Worm (Caenorhabditis elegans) whole organism, early embryonic: ENCODE data around the gene Y42A5A.5.

Experiments
- aly-1 ChIP-seq: sonication (generic microtip); optimal IDR thresholded peaks from 2 replicates; lab custom pipeline; 2016; ENCODE audit warnings: missing genetic modification characterization, missing compliant biosample characterization
- ama-1 ChIP-seq: fragments of 150-350 bp; optimal IDR thresholded peaks from 2 replicates; lab custom pipeline; 2014
- ceh-13 ChIP-seq: fragments of 200-800 bp; sonication (Bioruptor generic); optimal IDR thresholded peaks from 2 replicates; lab custom pipeline; 2018; ENCODE audit warnings: mild to moderate bottlenecking, missing genetic modification characterization, missing compliant biosample characterization
- ets-7 ChIP-seq: sonication (generic microtip); optimal IDR thresholded peaks from 2 replicates; lab custom pipeline; 2016; ENCODE audit warnings: missing genotype, missing genetic modification characterization, missing compliant biosample characterization
- hnd-1 ChIP-seq: sonication (generic microtip); optimal IDR thresholded peaks from 2 replicates; lab custom pipeline; 2016; ENCODE audit warnings: missing genetic modification characterization, missing compliant biosample characterization
- sea-1 ChIP-seq: fragments of 200-800 bp; sonication (Bioruptor generic); conservative IDR thresholded peaks from 2 replicates; pipeline ENCODE4 v1.3.6; 2022; ENCODE audit warnings: missing genetic modification characterization, missing compliant biosample characterization
- tbx-37 ChIP-seq: fragments of 200-800 bp; sonication (Bioruptor generic); conservative IDR thresholded peaks from 2 replicates; pipeline ENCODE4 v1.3.6; 2022; ENCODE audit warnings: missing genetic modification reagents, missing genetic modification characterization, missing compliant biosample characterization
- tra-4 ChIP-seq: sonication (generic microtip); optimal IDR thresholded peaks from 2 replicates; lab custom pipeline; 2017; ENCODE audit warnings: missing genetic modification characterization, missing compliant biosample characterization

- TF ChIP-seq ama-1 (lab: Kevin White, UChicago): no peak
- no peak for TF ChIP-seq tra-4 (tag; lab: Kevin White, UChicago)
- no peak for TF ChIP-seq sea-1 (GFP tag; lab: Robert Waterston, UW)
- no peak for TF ChIP-seq ets-7 (tag; lab: Kevin White, UChicago)
- TF ChIP-seq hnd-1 (tag; lab: Kevin White, UChicago): no peak
- TF ChIP-seq ceh-13 (GFP tag; lab: Kevin White, UChicago): no peak
- TF ChIP-seq aly-1 (tag; lab: Kevin White, UChicago): no peak
- no peak for TF ChIP-seq tbx-37
Measured at ce11 chrV:11146958-11147779, 37.6 kb upstream of the Y42A5A.5 start, which contains the start of the genes T19C4.24 and nlp-33.
